Worm (Caenorhabditis elegans) whole organism, late embryonic: ENCODE data around the gene R107.2.
"Not testable (repeated sequence)": the region's sequence is repeated elsewhere in the genome, so short reads cannot be mapped to it uniquely, and the experiment has no call there.

Experiments used
- C38D4.7 ChIP-seq: fragments of 200-800 bp; sonication (Bioruptor generic); optimal IDR thresholded peaks from 2 replicates; lab custom pipeline; 2018; ENCODE audit warnings: mild to moderate bottlenecking, missing genetic modification characterization, moderate library complexity, missing compliant biosample characterization
- T23F11.4 ChIP-seq: fragments of 200-800 bp; sonication (Bioruptor generic); optimal IDR thresholded peaks from 2 replicates; lab custom pipeline; 2018; ENCODE audit warnings: mild to moderate bottlenecking, missing genetic modification characterization, missing compliant biosample characterization
- ceh-18 ChIP-seq: sonication (generic microtip); optimal IDR thresholded peaks from 2 replicates; lab custom pipeline; 2016; ENCODE audit warnings: missing genetic modification characterization, missing compliant biosample characterization
- ceh-19 ChIP-seq: fragments of 200-800 bp; sonication (Bioruptor generic); optimal IDR thresholded peaks from 2 replicates; lab custom pipeline; 2018; ENCODE audit warnings: mild to moderate bottlenecking, missing genetic modification characterization, missing compliant biosample characterization
- ceh-2 ChIP-seq: sonication (generic microtip); optimal IDR thresholded peaks from 2 replicates; lab custom pipeline; 2016; ENCODE audit warnings: missing genotype, missing genetic modification characterization, missing compliant biosample characterization
- ceh-22 ChIP-seq: sonication (generic microtip); optimal IDR thresholded peaks from 2 replicates; lab custom pipeline; 2017; ENCODE audit warnings: missing biosample characterization, missing genetic modification characterization
- ceh-24 ChIP-seq: sonication (generic microtip); optimal IDR thresholded peaks from 2 replicates; lab custom pipeline; 2016; ENCODE audit warnings: mild to moderate bottlenecking, missing genetic modification characterization, missing compliant biosample characterization
- ceh-31 ChIP-seq: sonication (generic microtip); optimal IDR thresholded peaks from 2 replicates; lab custom pipeline; 2016; ENCODE audit warnings: missing genetic modification characterization, missing compliant biosample characterization
- ceh-48 ChIP-seq: sonication (generic microtip); optimal IDR thresholded peaks from 2 replicates; lab custom pipeline; 2016; ENCODE audit warnings: missing genetic modification characterization, inconsistent platforms, missing compliant biosample characterization
- ceh-6 ChIP-seq: fragments of 200-800 bp; sonication (Bioruptor generic); optimal IDR thresholded peaks from 2 replicates; lab custom pipeline; 2018; ENCODE audit warnings: mild to moderate bottlenecking, missing genetic modification characterization, missing compliant biosample characterization
- dve-1 ChIP-seq: sonication (generic microtip); optimal IDR thresholded peaks from 2 replicates; lab custom pipeline; 2017; ENCODE audit warnings: antibody characterized with exemption, mild to moderate bottlenecking, missing genetic modification characterization, missing compliant biosample characterization
- elt-2 ChIP-seq: sonication (generic microtip); optimal IDR thresholded peaks from 2 replicates; lab custom pipeline; 2016; ENCODE audit warnings: missing genetic modification reagents, missing genetic modification characterization, missing compliant biosample characterization
- ets-4 ChIP-seq: sonication (generic microtip); optimal IDR thresholded peaks from 2 replicates; lab custom pipeline; 2016; ENCODE audit warnings: missing genetic modification characterization, missing compliant biosample characterization
- hlh-13 ChIP-seq: fragments of 200-800 bp; sonication (Bioruptor generic); optimal IDR thresholded peaks from 2 replicates; lab custom pipeline; 2018; ENCODE audit warnings: mild to moderate bottlenecking, missing genetic modification characterization, missing compliant biosample characterization
- hlh-30 ChIP-seq: sonication (generic microtip); optimal IDR thresholded peaks from 2 replicates; lab custom pipeline; 2017; ENCODE audit warnings: antibody characterized with exemption, missing genetic modification characterization, missing compliant biosample characterization; ENCODE audit not compliant: insufficient read depth
- hlh-8 ChIP-seq: sonication (generic microtip); optimal IDR thresholded peaks from 2 replicates; lab custom pipeline; 2016; ENCODE audit warnings: missing genotype, missing genetic modification characterization, missing compliant biosample characterization
- mec-3 ChIP-seq: sonication (generic microtip); optimal IDR thresholded peaks from 2 replicates; lab custom pipeline; 2016; ENCODE audit warnings: borderline replicate concordance, missing genetic modification characterization, missing compliant biosample characterization
- nfya-1 ChIP-seq: sonication (generic microtip); optimal IDR thresholded peaks from 2 replicates; lab custom pipeline; 2017; ENCODE audit warnings: missing genetic modification characterization, mild to moderate bottlenecking, missing compliant biosample characterization, antibody characterized with exemption, moderate library complexity
- nhr-232 ChIP-seq: sonication (generic microtip); optimal IDR thresholded peaks from 2 replicates; lab custom pipeline; 2016; ENCODE audit warnings: missing genetic modification characterization, missing compliant biosample characterization
- pag-3 ChIP-seq: sonication (generic microtip); optimal IDR thresholded peaks from 2 replicates; lab custom pipeline; 2016; ENCODE audit warnings: missing compliant biosample characterization, missing genetic modification characterization, borderline replicate concordance
- pha-2 ChIP-seq: sonication (generic microtip); optimal IDR thresholded peaks from 2 replicates; lab custom pipeline; 2017; ENCODE audit warnings: mild to moderate bottlenecking, missing genetic modification characterization, missing compliant biosample characterization
- ref-2 ChIP-seq: sonication (generic microtip); optimal IDR thresholded peaks from 2 replicates; lab custom pipeline; 2016; ENCODE audit warnings: missing genetic modification characterization, missing compliant biosample characterization
- rnt-1 ChIP-seq: sonication (generic microtip); optimal IDR thresholded peaks from 2 replicates; lab custom pipeline; 2016; ENCODE audit warnings: missing genetic modification characterization, missing compliant biosample characterization
- syd-9 ChIP-seq: sonication (generic microtip); optimal IDR thresholded peaks from 2 replicates; lab custom pipeline; 2016; ENCODE audit warnings: mild to moderate bottlenecking, missing genetic modification characterization, moderate library complexity, missing compliant biosample characterization
- tbx-2 ChIP-seq: sonication (generic microtip); optimal IDR thresholded peaks from 2 replicates; lab custom pipeline; 2016; ENCODE audit warnings: missing genetic modification characterization, missing compliant biosample characterization
- tbx-7 ChIP-seq: sonication (generic microtip); optimal IDR thresholded peaks from 2 replicates; lab custom pipeline; 2016; ENCODE audit warnings: missing genotype, missing genetic modification characterization, missing compliant biosample characterization
- unc-42 ChIP-seq: sonication (generic microtip); optimal IDR thresholded peaks from 2 replicates; lab custom pipeline; 2016; ENCODE audit warnings: missing genotype, missing genetic modification characterization, missing compliant biosample characterization
- unc-55 ChIP-seq: sonication (generic microtip); optimal IDR thresholded peaks from 2 replicates; lab custom pipeline; 2017; ENCODE audit warnings: missing biosample characterization, missing genetic modification reagents, missing genetic modification characterization
- ztf-16 ChIP-seq: sonication (generic microtip); optimal IDR thresholded peaks from 2 replicates; lab custom pipeline; 2017; ENCODE audit warnings: missing genetic modification characterization, missing compliant biosample characterization

Gene R107.2

ce11 chrIII:9012309-9012708 is 33.4 kb downstream of the R107.2 start, which contains the start of gene F59B2.9:
Gene F59B2.9 (minus strand): TSS chrIII:9012409.
- TF ChIP-seq pag-3 (tag; lab: Kevin White, UChicago) (no peak), ceh-6 (GFP tag; lab: Kevin White, UChicago) (no peak), ceh-48 (tag; lab: Kevin White, UChicago) (peak; percentile 9), ceh-18 (tag; lab: Kevin White, UChicago) (no peak)

DNA sequence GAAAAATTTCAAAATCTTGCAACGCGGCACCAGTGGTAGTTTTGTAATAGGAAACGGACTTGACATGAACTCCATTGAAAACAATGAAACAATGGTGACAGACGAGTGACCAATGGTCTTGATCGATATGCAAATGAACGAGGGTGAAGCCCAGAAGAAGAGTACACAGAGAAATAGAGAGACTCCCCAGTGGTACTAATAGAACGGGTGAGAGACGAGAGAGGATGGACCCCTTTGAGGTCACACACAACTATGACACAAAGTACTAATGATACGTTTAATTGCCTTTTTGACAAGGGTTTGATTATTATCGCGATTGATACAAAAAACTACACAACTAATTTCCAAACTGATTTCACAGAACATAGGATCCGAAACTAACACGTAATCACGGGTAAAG is 35.7 kb downstream of the R107.2 start, which contains the start of gene F59B2.8:
Gene F59B2.8, minus strand, starts transcription at position 151 of the 400 bp plus-strand sequence.
- TF ChIP-seq ceh-31 (tag; lab: Kevin White, UChicago) (peak; percentile 39), unc-55 (GFP tag; lab: Kevin White, UChicago) (peak; percentile 59), hlh-8 (no peak), nfya-1 (tag; lab: Kevin White, UChicago) (peak; percentile 27)

DNA sequence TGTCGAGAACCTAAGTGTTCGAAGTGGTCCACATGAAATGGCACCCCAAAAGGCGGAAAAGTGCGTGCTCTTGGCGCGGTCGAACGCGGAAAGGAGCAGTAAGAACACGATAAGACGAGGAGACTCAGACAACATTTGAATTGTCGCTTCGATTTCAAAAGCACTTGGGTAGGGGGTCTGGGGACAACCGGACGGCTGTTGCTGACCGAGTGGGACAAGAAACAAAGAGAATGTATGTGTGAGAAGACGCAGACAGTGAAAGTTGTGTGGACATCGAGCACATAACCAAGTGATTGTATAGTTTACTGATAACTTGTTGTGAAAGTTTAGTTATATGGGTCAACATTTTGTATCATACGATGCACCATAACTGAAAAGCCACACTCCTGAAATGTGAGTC is 38.6 kb downstream of the R107.2 start:
- peak; percentile 15 for TF ChIP-seq ref-2 (tag; lab: Kevin White, UChicago)
- TF ChIP-seq dve-1 = peak; percentile 8
- TF ChIP-seq ceh-19 = no peak
- TF ChIP-seq hlh-8 = no peak
- peak; percentile 28 for TF ChIP-seq T23F11.4 (GFP tag; lab: Kevin White, UChicago)
- TF ChIP-seq elt-2 = peak; percentile 39
- TF ChIP-seq mec-3 (tag; lab: Kevin White, UChicago) = no peak
- no peak for TF ChIP-seq ets-4 (tag; lab: Kevin White, UChicago)
- TF ChIP-seq ceh-18 (tag; lab: Kevin White, UChicago) = peak; percentile 25
- peak; percentile 85 for TF ChIP-seq unc-55 (GFP tag; lab: Kevin White, UChicago)
- TF ChIP-seq ceh-24 (tag; lab: Kevin White, UChicago) = no peak
- peak; percentile 87 for TF ChIP-seq syd-9 (tag; lab: Kevin White, UChicago)
- TF ChIP-seq ztf-16 (tag; lab: Kevin White, UChicago) = no peak
- peak; percentile 46 for TF ChIP-seq tbx-2

DNA sequence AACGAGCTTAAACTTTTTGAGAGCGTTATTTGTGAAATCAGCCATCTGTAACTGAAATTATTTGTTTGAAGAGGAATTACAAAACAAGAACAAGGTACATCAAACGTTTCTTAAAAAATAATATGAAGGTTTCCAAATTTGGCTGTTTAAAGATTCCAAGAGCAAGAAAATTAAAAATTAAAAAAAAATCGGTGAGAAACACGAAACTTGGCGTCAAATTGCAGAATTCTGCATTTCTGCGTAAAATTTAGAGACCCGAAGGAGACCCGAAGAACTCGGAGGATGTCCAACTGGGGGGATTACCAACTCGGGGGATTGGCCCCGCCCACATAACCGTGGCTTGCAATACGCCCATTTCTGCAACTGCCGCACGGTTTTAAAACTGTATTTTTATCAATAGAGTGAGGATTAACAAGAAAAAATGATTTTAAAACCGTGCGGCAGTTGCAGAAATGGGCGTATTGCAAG is 39.8 kb downstream of the R107.2 start, which contains the start of gene rab-6.1:
Gene rab-6.1, minus strand, starts transcription at position 51 of the 468 bp plus-strand sequence.
- not testable (repeated sequence) for TF ChIP-seq C38D4.7 (GFP tag; lab: Kevin White, UChicago); ceh-31 (tag; lab: Kevin White, UChicago); tbx-7 (tag; lab: Kevin White, UChicago)

ce11 chrIII:9004658-9005057 is 41.1 kb downstream of the R107.2 start:
- no peak for TF ChIP-seq hlh-13 (GFP tag; lab: Kevin White, UChicago)
- TF ChIP-seq hlh-30 (tag; lab: Kevin White, UChicago) = no peak
- TF ChIP-seq pha-2 = no peak
- TF ChIP-seq ceh-2 (tag; lab: Kevin White, UChicago) = no peak
- no peak for TF ChIP-seq ceh-22 (tag; lab: Kevin White, UChicago)
- TF ChIP-seq rnt-1 (tag; lab: Kevin White, UChicago) = no peak

ce11 chrIII:9002545-9002944 is 43.2 kb downstream of the R107.2 start, which contains the start of the genes F59B2.15 and zif-1:
Gene F59B2.15 (minus strand): TSS chrIII:9002645.
Gene zif-1 (plus strand): TSS chrIII:9002779.
- no peak for TF ChIP-seq unc-42
- TF ChIP-seq, all 69 proteins: peak for 0

DNA sequence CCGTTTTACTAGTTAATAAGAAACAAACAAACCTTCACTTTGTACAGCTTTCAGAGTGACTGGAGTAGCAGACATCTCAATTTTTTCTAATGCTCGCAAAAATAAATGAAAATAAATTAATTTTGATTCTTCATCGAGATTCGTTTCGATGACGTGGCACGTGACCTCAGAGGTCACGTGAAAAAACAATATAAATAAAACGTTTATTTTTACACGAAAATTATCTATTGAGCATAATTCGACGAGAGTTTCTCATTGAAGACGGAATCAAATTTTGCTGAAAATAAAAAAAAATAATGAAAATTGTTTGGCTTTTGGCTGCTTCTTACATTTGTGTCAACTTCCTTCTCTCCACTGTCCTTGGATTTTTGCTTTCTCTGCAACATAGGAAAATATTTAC is 43.8 kb downstream of the R107.2 start, which contains the start of gene rpn-6.2:
Gene rpn-6.2, minus strand, starts transcription at position 101 of the 400 bp plus-strand sequence.
- TF ChIP-seq nhr-232 (tag; lab: Kevin White, UChicago) = no peak
